Fruit fly (Drosophila melanogaster) whole organism, embryonic: ENCODE measurements around the gene CG14273.
A peak's percentile ranks its signal among the peaks of the same experiment; 100 is the strongest.

ENCODE experiments used
- Ada2b ChIP-seq: fragments of 200-800 bp; sonication (Bioruptor generic); IDR thresholded peaks from 2 replicates; pipeline ENCODE4 v1.3.6; 2022; ENCODE audit warnings: missing biosample characterization, missing genetic modification characterization
- Bdp1 ChIP-seq: fragments of 200-800 bp; sonication (Bioruptor generic); optimal IDR thresholded peaks from 3 replicates; lab custom pipeline; 2016; ENCODE audit warnings: missing biosample characterization, missing genetic modification characterization
- CG10565 ChIP-seq: fragments of 200-800 bp; sonication (Bioruptor generic); optimal IDR thresholded peaks from 3 replicates; lab custom pipeline; 2016; ENCODE audit warnings: missing biosample characterization, mild to moderate bottlenecking, missing genetic modification characterization
- CG11398 ChIP-seq: fragments of 200-800 bp; sonication (Bioruptor generic); optimal IDR thresholded peaks from 2 replicates; lab custom pipeline; 2016; ENCODE audit warnings: missing biosample characterization, missing genetic modification characterization
- CG17612 ChIP-seq: fragments of 200-800 bp; sonication (Bioruptor generic); IDR thresholded peaks from 2 replicates; pipeline ENCODE4 v1.3.6; 2022; ENCODE audit warnings: missing biosample characterization, missing genetic modification characterization
- CG18599 ChIP-seq: fragments of 200-800 bp; sonication (Bioruptor generic); optimal IDR thresholded peaks from 3 replicates; lab custom pipeline; 2017; ENCODE audit warnings: missing biosample characterization, missing genetic modification characterization, mild to moderate bottlenecking, moderate library complexity, missing genetic modification reagents
- CG2129 ChIP-seq: fragments of 200-800 bp; sonication (Bioruptor generic); IDR thresholded peaks from 2 replicates; pipeline ENCODE4 v1.3.6; 2022; ENCODE audit warnings: missing biosample characterization, missing genetic modification characterization; ENCODE audit not compliant: partially characterized antibody
- CG2202 ChIP-seq: fragments of 200-800 bp; sonication (Bioruptor generic); optimal IDR thresholded peaks from 2 replicates; lab custom pipeline; 2018; ENCODE audit warnings: missing biosample characterization, mild to moderate bottlenecking, missing genetic modification characterization
- CG2889 ChIP-seq: fragments of 200-800 bp; sonication (Bioruptor generic); IDR thresholded peaks from 3 replicates; pipeline ENCODE4 v1.3.6; 2022; ENCODE audit warnings: missing biosample characterization, missing genetic modification characterization
- CG3407 ChIP-seq: fragments of 200-800 bp; sonication (Bioruptor generic); optimal IDR thresholded peaks from 2 replicates; lab custom pipeline; 2018; ENCODE audit warnings: missing biosample characterization, mild to moderate bottlenecking, missing genetic modification characterization
- CG34224 ChIP-seq: fragments of 200-800 bp; sonication (Bioruptor generic); IDR thresholded peaks from 3 replicates; pipeline ENCODE4 v1.3.6; 2022; ENCODE audit warnings: missing biosample characterization, missing genetic modification characterization; ENCODE audit not compliant: partially characterized antibody
- CG3847 ChIP-seq: fragments of 200-800 bp; sonication (Bioruptor generic); IDR thresholded peaks from 2 replicates; pipeline ENCODE4 v1.3.6; 2022; ENCODE audit warnings: missing biosample characterization, missing genetic modification characterization
- CG42726 ChIP-seq: fragments of 200-800 bp; sonication (Bioruptor generic); IDR thresholded peaks from 2 replicates; pipeline ENCODE4 v1.3.6; 2022; ENCODE audit warnings: missing biosample characterization, missing genetic modification characterization; ENCODE audit not compliant: partially characterized antibody
- CG4730 ChIP-seq: fragments of 200-800 bp; sonication (Bioruptor generic); IDR thresholded peaks from 2 replicates; pipeline ENCODE4 v1.3.6; 2022; ENCODE audit warnings: missing biosample characterization, missing genetic modification characterization
- CG7745 ChIP-seq: fragments of 200-800 bp; sonication (Bioruptor generic); optimal IDR thresholded peaks from 2 replicates; lab custom pipeline; 2018; ENCODE audit warnings: missing biosample characterization, mild to moderate bottlenecking, missing genetic modification characterization, moderate library complexity
- CG8089 ChIP-seq: fragments of 200-800 bp; sonication (Bioruptor generic); optimal IDR thresholded peaks from 3 replicates; lab custom pipeline; 2016; ENCODE audit warnings: missing biosample characterization, missing genetic modification characterization
- Dad ChIP-seq: fragments of 200-800 bp; sonication (Bioruptor generic); optimal IDR thresholded peaks from 3 replicates; lab custom pipeline; 2016; ENCODE audit warnings: missing biosample characterization, missing genetic modification characterization
- Dbx ChIP-seq: fragments of 200-800 bp; sonication (Bioruptor generic); IDR thresholded peaks from 3 replicates; pipeline ENCODE4 v1.3.6; 2022; ENCODE audit warnings: missing biosample characterization, missing genetic modification characterization
- Hr39 ChIP-seq: fragments of >200 bp; optimal IDR thresholded peaks from 2 replicates; lab custom pipeline; 2017
- NC2β ChIP-seq: fragments of 200-800 bp; sonication (Bioruptor generic); optimal IDR thresholded peaks from 2 replicates; lab custom pipeline; 2016; ENCODE audit warnings: missing biosample characterization, missing genetic modification characterization
- Opbp ChIP-seq: fragments of 200-800 bp; sonication (Bioruptor generic); IDR thresholded peaks from 3 replicates; pipeline ENCODE4 v1.3.6; 2022; ENCODE audit warnings: missing biosample characterization, missing genetic modification characterization; ENCODE audit not compliant: partially characterized antibody
- Optix ChIP-seq: fragments of 200-800 bp; sonication (Bioruptor generic); IDR thresholded peaks from 3 replicates; pipeline ENCODE4 v1.3.6; 2022; ENCODE audit warnings: missing biosample characterization, missing genetic modification characterization
- Poxn ChIP-seq: fragments of 200-800 bp; sonication (Bioruptor generic); IDR thresholded peaks from 2 replicates; pipeline ENCODE4 v1.3.6; 2022; ENCODE audit warnings: missing biosample characterization, missing genetic modification characterization
- Sox102F ChIP-seq: fragments of 200-800 bp; sonication (Bioruptor generic); optimal IDR thresholded peaks from 2 replicates; lab custom pipeline; 2018; ENCODE audit warnings: missing biosample characterization, mild to moderate bottlenecking, missing genetic modification characterization, moderate library complexity
- Trl ChIP-seq, 3 experiments: fragments of >200 bp in 2 of 3; fragments of 200-800 bp in 1 of 3; sonication (Bioruptor generic) in 1 of 3; optimal IDR thresholded peaks; 2 replicates in 1 of 3; 3 replicates in 2 of 3; lab custom pipeline; 2016 to 2017; ENCODE audit warnings: missing biosample characterization in 1 of 3, missing genetic modification characterization in 1 of 3
- aop ChIP-seq: fragments of 200-800 bp; sonication (Bioruptor generic); IDR thresholded peaks from 2 replicates; pipeline ENCODE4 v1.3.6; 2022; ENCODE audit warnings: missing biosample characterization, missing genetic modification characterization
- ato ChIP-seq: fragments of 200-800 bp; sonication (Bioruptor generic); IDR thresholded peaks from 2 replicates; pipeline ENCODE4 v1.3.6; 2022; ENCODE audit warnings: missing biosample characterization, missing genetic modification characterization; ENCODE audit not compliant: partially characterized antibody
- bigmax ChIP-seq: fragments of 200-800 bp; sonication (Bioruptor generic); optimal IDR thresholded peaks from 2 replicates; lab custom pipeline; 2018; ENCODE audit warnings: missing biosample characterization, mild to moderate bottlenecking, missing genetic modification characterization
- bowl ChIP-seq: fragments of 200-800 bp; sonication (Bioruptor generic); IDR thresholded peaks from 2 replicates; pipeline ENCODE4 v1.3.6; 2022; ENCODE audit warnings: missing biosample characterization, missing genetic modification characterization
- cg ChIP-seq: fragments of 200-800 bp; sonication (Bioruptor generic); optimal IDR thresholded peaks from 3 replicates; lab custom pipeline; 2019; ENCODE audit warnings: missing biosample characterization, mild to moderate bottlenecking, missing genetic modification characterization, moderate library complexity
- crp ChIP-seq, 2 experiments: fragments of 200-800 bp; sonication (Bioruptor generic); optimal IDR thresholded peaks; 2 replicates in 1 of 2; 3 replicates in 1 of 2; lab custom pipeline; 2017; ENCODE audit warnings: missing biosample characterization in 2 of 2, missing genetic modification characterization in 2 of 2, mild to moderate bottlenecking in 1 of 2, moderate library complexity in 1 of 2
- dimm ChIP-seq: fragments of 200-800 bp; sonication (Bioruptor generic); IDR thresholded peaks from 2 replicates; pipeline ENCODE4 v1.3.6; 2022; ENCODE audit warnings: missing biosample characterization, missing genetic modification characterization
- dmrt11E ChIP-seq: fragments of 200-800 bp; sonication (Bioruptor generic); optimal IDR thresholded peaks from 3 replicates; lab custom pipeline; 2018; ENCODE audit warnings: missing biosample characterization, mild to moderate bottlenecking, missing genetic modification characterization, moderate library complexity
- dysf ChIP-seq: fragments of 200-800 bp; sonication (Bioruptor generic); IDR thresholded peaks from 3 replicates; pipeline ENCODE4 v1.3.6; 2022; ENCODE audit warnings: missing biosample characterization, missing genetic modification characterization
- esg ChIP-seq: fragments of 200-800 bp; sonication (Bioruptor generic); conservative IDR thresholded peaks from 2 replicates; pipeline ENCODE4 v1.3.6; 2022; ENCODE audit warnings: missing biosample characterization, missing genetic modification characterization
- gce ChIP-seq: fragments of 200-800 bp; sonication (Bioruptor generic); IDR thresholded peaks from 3 replicates; pipeline ENCODE4 v1.3.6; 2022; ENCODE audit warnings: missing biosample characterization, missing genetic modification characterization
- gsb ChIP-seq: fragments of 200-800 bp; sonication (Bioruptor generic); IDR thresholded peaks from 2 replicates; pipeline ENCODE4 v1.3.6; 2022; ENCODE audit warnings: missing biosample characterization, missing genetic modification characterization
- hkb ChIP-seq, 2 experiments: fragments of 200-800 bp in 1 of 2; fragments of >200 bp in 1 of 2; sonication (Bioruptor generic) in 1 of 2; IDR thresholded peaks in 1 of 2; optimal IDR thresholded peaks in 1 of 2; 2 replicates each; pipeline versions ENCODE4 v1.3.6 to Lab custom; 2017 to 2022; ENCODE audit warnings: missing biosample characterization in 1 of 2, missing genetic modification characterization in 1 of 2
- jumu ChIP-seq: fragments of 200-800 bp; sonication (Bioruptor generic); optimal IDR thresholded peaks from 3 replicates; lab custom pipeline; 2016; ENCODE audit warnings: missing biosample characterization, missing genetic modification characterization
- lov ChIP-seq, 2 experiments: fragments of 200-800 bp in 1 of 2; fragments of >200 bp in 1 of 2; sonication (Bioruptor generic) in 1 of 2; IDR thresholded peaks in 1 of 2; optimal IDR thresholded peaks in 1 of 2; 2 replicates in 1 of 2; 3 replicates in 1 of 2; pipeline versions ENCODE4 v1.3.6 to Lab custom; 2017 to 2022; ENCODE audit warnings: missing biosample characterization in 1 of 2, missing genetic modification characterization in 1 of 2
- oc ChIP-seq: fragments of 200-800 bp; sonication (Bioruptor generic); optimal IDR thresholded peaks from 2 replicates; lab custom pipeline; 2018; ENCODE audit warnings: missing biosample characterization, mild to moderate bottlenecking, missing genetic modification characterization, moderate library complexity
- salm ChIP-seq: fragments of 200-800 bp; sonication (Bioruptor generic); optimal IDR thresholded peaks from 2 replicates; lab custom pipeline; 2018; ENCODE audit warnings: missing biosample characterization, mild to moderate bottlenecking, missing genetic modification characterization
- sima ChIP-seq: fragments of 200-800 bp; sonication (Bioruptor generic); optimal IDR thresholded peaks from 2 replicates; lab custom pipeline; 2016; ENCODE audit warnings: missing biosample characterization, missing genetic modification characterization
- ssp ChIP-seq: fragments of 200-800 bp; sonication (Bioruptor generic); IDR thresholded peaks from 2 replicates; pipeline ENCODE4 v1.3.6; 2022; ENCODE audit warnings: missing biosample characterization, missing genetic modification characterization
- tap ChIP-seq: fragments of 200-800 bp; optimal IDR thresholded peaks from 3 replicates; lab custom pipeline; 2019; ENCODE audit warnings: missing biosample characterization, mild to moderate bottlenecking, missing genetic modification characterization, moderate library complexity
- tin ChIP-seq: fragments of 200-800 bp; sonication (Bioruptor generic); optimal IDR thresholded peaks from 3 replicates; lab custom pipeline; 2016; ENCODE audit warnings: missing biosample characterization, missing genetic modification characterization
- toy ChIP-seq: fragments of 200-800 bp; sonication (Bioruptor generic); IDR thresholded peaks from 2 replicates; pipeline ENCODE4 v1.3.6; 2022; ENCODE audit warnings: missing biosample characterization, missing genetic modification characterization
- zfh2 ChIP-seq: fragments of 200-800 bp; sonication (Bioruptor generic); optimal IDR thresholded peaks from 2 replicates; lab custom pipeline; 2016; ENCODE audit warnings: missing biosample characterization, missing genetic modification characterization

Gene CG14273

DNA sequence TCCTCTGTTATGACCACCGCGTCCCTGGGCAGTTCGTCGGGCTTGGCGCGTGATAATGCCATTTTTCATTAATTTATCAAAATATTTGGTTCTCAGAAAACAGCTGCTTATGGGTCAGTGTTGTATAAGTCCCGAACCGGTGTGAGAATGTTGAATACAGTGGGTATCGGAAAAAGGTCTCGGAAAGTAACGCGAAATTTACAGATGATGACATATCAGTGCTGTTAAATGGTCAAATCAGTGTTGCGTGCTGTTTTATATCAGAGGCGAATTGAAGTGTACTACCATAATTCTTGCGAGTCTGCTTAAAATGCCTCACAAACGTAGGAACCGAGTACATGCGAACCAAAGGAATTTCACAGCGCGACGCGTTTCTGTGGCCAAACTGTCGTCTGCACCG lies 40.2 kb downstream of the CG14273 start, which contains the start of the genes CG13392 and Rcd4 (continued):
- TF ChIP-seq CG34224 (GFP tag; lab: Robert Waterston, UW) (peak; percentile 81), CG2129 (GFP tag; lab: Robert Waterston, UW) (no peak), jumu (GFP tag; lab: Kevin White, UChicago) (peak; percentile 73), dimm (GFP tag; lab: Robert Waterston, UW) (no peak), aop (GFP tag; lab: Robert Waterston, UW) (no peak), CG11398 (GFP tag; lab: Kevin White, UChicago) (peak; percentile 65), CG18599 (GFP tag; lab: Kevin White, UChicago) (peak; percentile 75), gce (GFP tag; lab: Robert Waterston, UW) (no peak), lov (optimal IDR thresholded peaks at IDR 0.05; lab: Kevin White, UChicago) (no peak), lov (GFP tag; IDR thresholded peaks at IDR 0.05; lab: Robert Waterston, UW) (no peak), NC2β (GFP tag; lab: Kevin White, UChicago) (peak; percentile 64), Bdp1 (GFP tag; lab: Kevin White, UChicago) (peak; percentile 33), Trl (optimal IDR thresholded peaks at IDR 0.05; lab: Kevin White, UChicago) (no peak), Trl (GFP tag; optimal IDR thresholded peaks at IDR 0.05; lab: Kevin White, UChicago) (peak; percentile 75), CG10565 (no peak), Optix (GFP tag; lab: Robert Waterston, UW) (0 out of 3 replicates have a peak, but pooled peaks have one; percentile 25), CG2889 (no peak), CG42726 (GFP tag; lab: Robert Waterston, UW) (no peak), Dad (GFP tag; lab: Kevin White, UChicago) (peak; percentile 76), dmrt11E (tag; lab: Kevin White, UChicago) (peak; percentile 21), Hr39 (lab: Kevin White, UChicago) (no peak), toy (GFP tag; lab: Robert Waterston, UW) (no peak), Sox102F (GFP tag; lab: Kevin White, UChicago) (peak; percentile 16), cg (GFP tag; lab: Kevin White, UChicago) (no peak), Ada2b (GFP tag; lab: Robert Waterston, UW) (peak; percentile 38), bowl (GFP tag; lab: Robert Waterston, UW) (no peak), esg (0 out of 2 replicates have a peak, but pooled peaks have one; percentile 6), ato (GFP tag; lab: Robert Waterston, UW) (peak; percentile 61; the same call in 1 of the 2 replicates), CG3407 (GFP tag; lab: Kevin White, UChicago) (no peak), tap (tag; lab: Kevin White, UChicago) (no peak)

DNA sequence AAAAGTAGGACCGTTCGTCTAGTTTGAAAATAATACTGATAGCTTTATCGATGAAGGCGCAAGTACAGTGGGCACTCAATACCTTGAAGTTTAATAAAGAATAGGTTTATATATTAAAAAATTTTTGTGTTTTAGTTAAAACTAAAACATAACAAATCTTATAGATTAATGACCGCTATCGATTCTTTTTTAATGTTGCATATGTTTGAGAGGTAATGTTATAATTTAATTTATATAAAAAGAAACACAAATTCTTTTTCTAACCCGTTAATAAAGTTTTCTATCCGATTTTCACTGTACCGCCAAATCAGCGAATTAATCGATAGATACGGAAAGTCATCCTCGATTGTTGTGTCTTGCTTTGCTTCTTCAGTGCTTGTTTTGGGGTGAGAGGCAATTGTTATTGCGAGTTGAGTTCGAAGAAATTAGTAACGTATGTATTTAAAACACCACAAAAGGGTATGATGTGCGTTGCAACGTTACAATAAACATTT lies 41.7 kb downstream of the CG14273 start, which contains the start of the genes Dad1 and CG13384:
Dad1 (minus strand) TSS at position 30 of the 494 bp plus-strand sequence.
CG13384 (plus strand) TSS at position 348 of the 494 bp plus-strand sequence.
- TF ChIP-seq ssp: peak; percentile 86
- no peak for TF ChIP-seq bigmax (GFP tag; lab: Kevin White, UChicago)
- TF ChIP-seq Poxn (GFP tag; lab: Robert Waterston, UW): peak; percentile 79
- TF ChIP-seq tin (GFP tag; lab: Kevin White, UChicago): peak; percentile 91
- TF ChIP-seq CG7745: no peak
- peak; percentile 81 for TF ChIP-seq CG2202
- no peak for TF ChIP-seq sima (GFP tag; lab: Kevin White, UChicago)
- TF ChIP-seq Sox102F (GFP tag; lab: Kevin White, UChicago): peak; percentile 91
- peak in 1 of 2 experiments; percentile 58 for TF ChIP-seq crp (GFP tag; optimal IDR thresholded peaks at IDR 0.05; lab: Kevin White, UChicago)
- peak; percentile 91 for TF ChIP-seq CG4730 (GFP tag; lab: Robert Waterston, UW)
- peak; percentile 81 for TF ChIP-seq toy (GFP tag; lab: Robert Waterston, UW)
- TF ChIP-seq oc: peak; percentile 91
- peak; percentile 82 for TF ChIP-seq CG17612 (GFP tag; lab: Robert Waterston, UW)
- peak; percentile 87 for TF ChIP-seq salm (tag; lab: Kevin White, UChicago)
- TF ChIP-seq hkb (optimal IDR thresholded peaks at IDR 0.05; lab: Kevin White, UChicago): no peak
- TF ChIP-seq hkb (GFP tag; IDR thresholded peaks at IDR 0.05; lab: Robert Waterston, UW): peak; percentile 85
- TF ChIP-seq dmrt11E (tag; lab: Kevin White, UChicago): peak; percentile 91
- peak; percentile 48; the same call in 1 of the 2 replicates for TF ChIP-seq bowl (GFP tag; lab: Robert Waterston, UW)
- TF ChIP-seq CG8089 (GFP tag; lab: Kevin White, UChicago): peak; percentile 51
- TF ChIP-seq dysf (GFP tag; lab: Robert Waterston, UW): peak; percentile 96
- peak; percentile 93 for TF ChIP-seq Dbx
- peak; percentile 94 for TF ChIP-seq CG3847 (GFP tag; lab: Robert Waterston, UW)
- TF ChIP-seq Opbp: peak; percentile 33; the same call in 1 of the 3 replicates
- peak; percentile 78 for TF ChIP-seq gsb (GFP tag; lab: Robert Waterston, UW)
- TF ChIP-seq zfh2: peak; percentile 63
